Worm (Caenorhabditis elegans) whole organism, L1 larva: Measurements from ENCODE around the gene nhr-76.

Experiments
- C04F5.9 ChIP-seq: sonication (generic microtip); optimal IDR thresholded peaks from 2 replicates; lab custom pipeline; 2016; ENCODE audit warnings: missing genetic modification characterization, missing compliant biosample characterization
- C34B4.2 ChIP-seq: sonication (generic microtip); optimal IDR thresholded peaks from 2 replicates; lab custom pipeline; 2017; ENCODE audit warnings: mild to moderate bottlenecking, missing genetic modification characterization, missing compliant biosample characterization
- F16B12.6 ChIP-seq: fragments of 150-350 bp; optimal IDR thresholded peaks from 2 replicates; lab custom pipeline; 2014; ENCODE audit warnings: missing biosample characterization, missing genetic modification characterization
- aha-1 ChIP-seq: fragments of 150-350 bp; optimal IDR thresholded peaks from 2 replicates; lab custom pipeline; 2014; ENCODE audit warnings: missing biosample characterization, missing genetic modification characterization
- ama-1 ChIP-seq: fragments of 150-350 bp; optimal IDR thresholded peaks from 2 replicates; lab custom pipeline; 2014
- ceh-63 ChIP-seq: fragments of 200-800 bp; sonication (Bioruptor generic); optimal IDR thresholded peaks from 2 replicates; lab custom pipeline; 2018; ENCODE audit warnings: mild to moderate bottlenecking, missing genetic modification characterization, missing compliant biosample characterization
- ceh-88 ChIP-seq: fragments of 200-800 bp; sonication (Bioruptor generic); IDR thresholded peaks from 2 replicates; pipeline ENCODE4 v1.3.6; 2022; ENCODE audit warnings: missing genetic modification characterization, missing compliant biosample characterization
- dpl-1 ChIP-seq, 3 experiments: fragments of 150-350 bp in 2 of 3; sonication (generic microtip) in 1 of 3; optimal IDR thresholded peaks; 2 replicates each; lab custom pipeline; 2014 to 2017; ENCODE audit warnings: missing biosample characterization in 3 of 3, missing genetic modification characterization in 3 of 3, missing genetic modification reagents in 3 of 3
- efl-1 ChIP-seq, 4 experiments: fragments of 150-350 bp; optimal IDR thresholded peaks in 3 of 4; peaks in 1 of 4; 1 replicate in 1 of 4; 2 replicates in 3 of 4; lab custom pipeline; 2014; ENCODE audit warnings: missing biosample characterization in 2 of 4, missing genetic modification characterization in 2 of 4, missing genetic modification reagents in 2 of 4
- efl-3 ChIP-seq: fragments of 200-800 bp; sonication (Bioruptor generic); optimal IDR thresholded peaks from 2 replicates; lab custom pipeline; 2018; ENCODE audit warnings: mild to moderate bottlenecking, missing genetic modification characterization, missing compliant biosample characterization
- egl-13 ChIP-seq: sonication (generic microtip); optimal IDR thresholded peaks from 2 replicates; lab custom pipeline; 2016; ENCODE audit warnings: missing genotype, missing genetic modification reagents, missing genetic modification characterization, missing compliant biosample characterization
- egl-27 ChIP-seq, 2 experiments: fragments of 150-350 bp in 1 of 2; sonication (generic microtip); optimal IDR thresholded peaks; 3 replicates each; lab custom pipeline; 2017 to 2018; ENCODE audit warnings: missing biosample characterization in 2 of 2, missing genetic modification characterization in 2 of 2, missing genetic modification reagents in 2 of 2
- elt-2 ChIP-seq: sonication (generic microtip); optimal IDR thresholded peaks from 2 replicates; lab custom pipeline; 2016; ENCODE audit warnings: missing genetic modification characterization, mild to moderate bottlenecking, inconsistent platforms, missing compliant biosample characterization, missing genetic modification reagents
- fkh-10 ChIP-seq: sonication (generic microtip); optimal IDR thresholded peaks from 2 replicates; lab custom pipeline; 2017; ENCODE audit warnings: missing biosample characterization, missing genetic modification reagents, missing genetic modification characterization
- grh-1 ChIP-seq: fragments of 200-800 bp; sonication (Bioruptor generic); IDR thresholded peaks from 2 replicates; pipeline ENCODE4 v1.3.6; 2022; ENCODE audit warnings: missing genetic modification reagents, missing genetic modification characterization, missing compliant biosample characterization
- hlh-4 ChIP-seq: sonication (generic microtip); optimal IDR thresholded peaks from 2 replicates; lab custom pipeline; 2016; ENCODE audit warnings: mild to moderate bottlenecking, missing genetic modification characterization, missing compliant biosample characterization
- hpl-2 ChIP-seq: fragments of 150-350 bp; optimal IDR thresholded peaks from 2 replicates; lab custom pipeline; 2014; ENCODE audit warnings: missing biosample characterization, missing genetic modification reagents, missing genetic modification characterization
- lin-15B ChIP-seq: fragments of 150-350 bp; sonication (generic microtip); optimal IDR thresholded peaks from 3 replicates; lab custom pipeline; 2014; ENCODE audit warnings: missing biosample characterization, missing genetic modification characterization
- lin-35 ChIP-seq, 2 experiments: fragments of 150-350 bp; optimal IDR thresholded peaks; 2 replicates each; lab custom pipeline; 2014; ENCODE audit warnings: missing biosample characterization in 2 of 2, missing genetic modification characterization in 2 of 2, missing genetic modification reagents in 2 of 2
- mep-1 ChIP-seq: fragments of 150-350 bp; optimal IDR thresholded peaks from 2 replicates; lab custom pipeline; 2014; ENCODE audit warnings: missing biosample characterization, missing genetic modification characterization
- nhr-28 ChIP-seq: fragments of 150-350 bp; optimal IDR thresholded peaks from 2 replicates; lab custom pipeline; 2014; ENCODE audit warnings: missing biosample characterization, missing genetic modification characterization
- nhr-76 ChIP-seq: sonication (generic microtip); optimal IDR thresholded peaks from 2 replicates; lab custom pipeline; 2017; ENCODE audit warnings: missing biosample characterization, missing genetic modification characterization
- nhr-77 ChIP-seq: fragments of 150-350 bp; optimal IDR thresholded peaks from 2 replicates; lab custom pipeline; 2014; ENCODE audit warnings: missing biosample characterization, missing genetic modification characterization
- nhr-84 ChIP-seq: sonication (generic microtip); optimal IDR thresholded peaks from 2 replicates; lab custom pipeline; 2017; ENCODE audit warnings: missing biosample characterization, missing genetic modification characterization
- nhr-85 ChIP-seq: sonication (generic microtip); peaks from one replicate; lab custom pipeline; 2016; ENCODE audit warnings: missing genetic modification characterization, inconsistent platforms, missing compliant biosample characterization
- nhr-90 ChIP-seq: sonication (generic microtip); optimal IDR thresholded peaks from 2 replicates; lab custom pipeline; 2016; ENCODE audit warnings: mild to moderate bottlenecking, missing genetic modification characterization, missing compliant biosample characterization; ENCODE audit not compliant: poor library complexity
- pag-3 ChIP-seq: sonication (generic microtip); optimal IDR thresholded peaks from 2 replicates; lab custom pipeline; 2017; ENCODE audit warnings: missing genetic modification characterization, mild to moderate bottlenecking, missing compliant biosample characterization, antibody characterized with exemption, borderline replicate concordance; ENCODE audit not compliant: insufficient read depth
- pqm-1 ChIP-seq: sonication (generic microtip); optimal IDR thresholded peaks from 3 replicates; lab custom pipeline; 2017; ENCODE audit warnings: missing biosample characterization, missing genetic modification characterization
- snu-23 ChIP-seq: sonication (generic microtip); optimal IDR thresholded peaks from 2 replicates; lab custom pipeline; 2016; ENCODE audit warnings: missing genetic modification characterization, missing compliant biosample characterization
- tbx-2 ChIP-seq: sonication (generic microtip); optimal IDR thresholded peaks from 2 replicates; lab custom pipeline; 2016; ENCODE audit warnings: missing genetic modification characterization, missing compliant biosample characterization
- unc-130 ChIP-seq: fragments of 150-350 bp; optimal IDR thresholded peaks from 2 replicates; lab custom pipeline; 2017; ENCODE audit warnings: missing biosample characterization, missing genetic modification characterization, inconsistent platforms
- unc-30 ChIP-seq: sonication (generic microtip); optimal IDR thresholded peaks from 2 replicates; lab custom pipeline; 2017; ENCODE audit warnings: missing biosample characterization, missing genetic modification characterization
- unc-86 ChIP-seq: sonication (generic microtip); optimal IDR thresholded peaks from 2 replicates; lab custom pipeline; 2016; ENCODE audit warnings: missing genetic modification characterization, missing compliant biosample characterization

Gene nhr-76

ce11 chrIV:665225-665624 lies 37.9 kb downstream of the nhr-76 start, which contains the start of gene K11H12.7:
TSS of gene K11H12.7 (plus strand) at chrIV:665525.
- no peak for TF ChIP-seq hpl-2 (GFP tag; lab: Kevin White, UChicago)
- TF ChIP-seq C04F5.9 (tag; lab: Kevin White, UChicago): no peak
- TF ChIP-seq nhr-85 (tag; lab: Kevin White, UChicago): no peak
- no peak for TF ChIP-seq unc-86 (tag; lab: Kevin White, UChicago)
- TF ChIP-seq ceh-63 (GFP tag; lab: Kevin White, UChicago): no peak
- no peak for TF ChIP-seq lin-15B (tag; lab: Kevin White, UChicago)
- TF ChIP-seq nhr-28: no peak
- no peak for TF ChIP-seq tbx-2
- TF ChIP-seq aha-1: no peak
- TF ChIP-seq pqm-1: no peak
- TF ChIP-seq dpl-1 (GFP tag; optimal IDR thresholded peaks at IDR 0.05; lab: Kevin White, UChicago): no peak
- no peak for TF ChIP-seq mep-1 (tag; lab: Kevin White, UChicago)
- TF ChIP-seq efl-1 (optimal IDR thresholded peaks at IDR 0.05; lab: Kevin White, UChicago): no peak
- TF ChIP-seq efl-1 (GFP tag; optimal IDR thresholded peaks at IDR 0.05 in 1 of 2; lab: Kevin White, UChicago): no peak
- TF ChIP-seq nhr-90 (tag; lab: Kevin White, UChicago): no peak
- TF ChIP-seq pag-3: no peak

ce11 chrIV:666991-667390 lies 39.7 kb downstream of the nhr-76 start, which contains the start of gene K11H12.6:
TSS of gene K11H12.6 (plus strand) at chrIV:667291.
- TF ChIP-seq egl-13 (tag; lab: Kevin White, UChicago): no peak
- TF ChIP-seq dpl-1 (GFP tag; optimal IDR thresholded peaks at IDR 0.05; lab: Kevin White, UChicago): no peak
- no peak for TF ChIP-seq F16B12.6
- no peak for TF ChIP-seq fkh-10
- no peak for TF ChIP-seq ama-1 (lab: Kevin White, UChicago)
- TF ChIP-seq snu-23: no peak
- TF ChIP-seq lin-15B (tag; lab: Kevin White, UChicago): no peak
- no peak for TF ChIP-seq nhr-84
- TF ChIP-seq nhr-85 (tag; lab: Kevin White, UChicago): no peak
- no peak for TF ChIP-seq hlh-4 (tag; lab: Kevin White, UChicago)
- no peak for TF ChIP-seq egl-27 (tag; optimal IDR thresholded peaks at IDR 0.05; lab: Kevin White, UChicago)
- no peak for TF ChIP-seq unc-130 (tag; lab: Kevin White, UChicago)
- TF ChIP-seq nhr-77 (tag; lab: Kevin White, UChicago): no peak
- no peak for TF ChIP-seq ceh-88 (GFP tag; lab: Robert Waterston, UW)
- no peak for TF ChIP-seq nhr-28
- TF ChIP-seq unc-30 (tag; lab: Kevin White, UChicago): no peak

- no peak for TF ChIP-seq efl-1 (optimal IDR thresholded peaks at IDR 0.05; lab: Kevin White, UChicago)
- peak in 1 of 2 experiments; percentile 35 for TF ChIP-seq efl-1 (GFP tag; optimal IDR thresholded peaks at IDR 0.05 in 1 of 2; lab: Kevin White, UChicago)
- peak; percentile 6 for TF ChIP-seq nhr-85 (tag; lab: Kevin White, UChicago)
- no peak for TF ChIP-seq grh-1
- TF ChIP-seq C34B4.2: no peak
- TF ChIP-seq, all 84 proteins: peak for 2
These were observed 43.1 kb downstream of the nhr-76 start, which contains the start of gene K11H12.11 for ce11 chrIV:670455-670854. TSS of gene K11H12.11 (minus strand) at chrIV:670555.

ce11 chrIV:673313-673712 lies 46.0 kb downstream of the nhr-76 start, which contains the start of gene K11H12.3:
TSS of gene K11H12.3 (minus strand) at chrIV:673480.
- no peak for TF ChIP-seq efl-3 (GFP tag; lab: Kevin White, UChicago)
- TF ChIP-seq elt-2 (tag; lab: Kevin White, UChicago): peak; percentile 33
- peak in 1 of 2 experiments; percentile 4 for TF ChIP-seq lin-35 (GFP tag; optimal IDR thresholded peaks at IDR 0.05; lab: Kevin White, UChicago)
- TF ChIP-seq ceh-88 (GFP tag; lab: Robert Waterston, UW): no peak
- TF ChIP-seq nhr-76: no peak
- no peak for TF ChIP-seq efl-1 (optimal IDR thresholded peaks at IDR 0.05; lab: Kevin White, UChicago)
- TF ChIP-seq efl-1 (GFP tag; optimal IDR thresholded peaks at IDR 0.05 in 1 of 2; lab: Kevin White, UChicago): peak in 1 of 2 experiments; percentile 29
